Worm (Caenorhabditis elegans): ENCODE measurements around the gene M18.6.
"Not testable (repeated sequence)": the region's sequence is repeated elsewhere in the genome, so short reads cannot be mapped to it uniquely, and the experiment has no call there.

The M18.6 gene

DNA sequence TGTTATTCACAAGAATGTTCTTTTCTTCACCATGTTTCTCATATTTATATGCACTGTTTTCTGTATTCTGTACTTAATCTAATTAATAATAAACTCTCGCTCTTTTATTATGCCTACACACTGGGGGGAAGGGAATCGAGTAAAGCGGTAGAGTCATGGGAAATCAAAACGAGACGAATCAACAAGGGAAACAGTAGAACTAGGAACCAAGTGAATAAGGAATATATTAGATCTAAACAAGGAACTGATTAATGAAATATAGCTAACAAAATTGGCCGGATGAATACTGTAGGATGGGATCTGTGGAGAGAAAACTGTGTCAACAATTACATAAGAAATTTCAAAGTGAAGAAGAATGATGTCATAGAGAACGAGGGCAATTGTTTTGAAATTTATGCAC, 13.9 kb downstream of the M18.6 start:
- TF ChIP-seq unc-62 (GFP tag; optimal IDR thresholded peaks at IDR 0.05), result no peak

ce11 chrIV:12138093-12138492, 17.0 kb downstream of the M18.6 start, which contains the start of gene B0001.4:
B0001.4 (minus strand) TSS chrIV:12138193.
- TF ChIP-seq unc-62 (GFP tag; optimal IDR thresholded peaks at IDR 0.05), result not testable (repeated sequence)

ce11 chrIV:12140959-12141358, 19.8 kb downstream of the M18.6 start, which contains the start of gene B0001.8:
B0001.8 (minus strand) TSS chrIV:12141059.
- no peak for TF ChIP-seq unc-62 (GFP tag; optimal IDR thresholded peaks at IDR 0.05)

DNA sequence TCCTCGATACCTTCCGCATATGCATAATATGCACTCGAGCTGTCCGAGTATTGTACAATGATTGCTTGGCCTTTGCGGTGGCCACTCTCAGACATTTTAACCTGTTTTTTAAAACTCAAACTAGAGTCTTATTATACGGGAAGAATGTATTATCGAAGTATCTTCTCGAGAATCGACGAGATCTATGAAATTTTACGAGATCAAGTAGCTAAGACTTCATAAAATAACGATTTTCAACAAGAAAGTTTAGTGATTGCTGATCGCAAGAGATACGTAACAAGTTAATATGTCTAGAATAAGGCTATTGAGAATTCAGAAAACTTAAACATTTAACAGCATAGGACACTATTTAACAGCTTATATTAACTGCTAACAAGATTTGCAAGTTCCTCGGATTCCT, 22.1 kb downstream of the M18.6 start, which contains the start of gene B0001.5:
Gene B0001.5 (minus strand): TSS at position 101 of the 400 bp plus-strand sequence.
- no peak for TF ChIP-seq unc-62 (GFP tag; optimal IDR thresholded peaks at IDR 0.05)

ce11 chrIV:12145681-12146080, 24.6 kb downstream of the M18.6 start, which contains the start of gene B0001.3:
B0001.3 (minus strand) TSS chrIV:12145735.
- TF ChIP-seq unc-62 (GFP tag; optimal IDR thresholded peaks at IDR 0.05), result no peak

ce11 chrIV:12149609-12150008, 28.5 kb downstream of the M18.6 start:
- no peak for TF ChIP-seq unc-62 (GFP tag; optimal IDR thresholded peaks at IDR 0.05)

ce11 chrIV:12150877-12151276, 29.8 kb downstream of the M18.6 start, which contains the start of gene B0001.2:
B0001.2 (minus strand) TSS chrIV:12150977.
- no peak for TF ChIP-seq unc-62 (GFP tag; optimal IDR thresholded peaks at IDR 0.05)

DNA sequence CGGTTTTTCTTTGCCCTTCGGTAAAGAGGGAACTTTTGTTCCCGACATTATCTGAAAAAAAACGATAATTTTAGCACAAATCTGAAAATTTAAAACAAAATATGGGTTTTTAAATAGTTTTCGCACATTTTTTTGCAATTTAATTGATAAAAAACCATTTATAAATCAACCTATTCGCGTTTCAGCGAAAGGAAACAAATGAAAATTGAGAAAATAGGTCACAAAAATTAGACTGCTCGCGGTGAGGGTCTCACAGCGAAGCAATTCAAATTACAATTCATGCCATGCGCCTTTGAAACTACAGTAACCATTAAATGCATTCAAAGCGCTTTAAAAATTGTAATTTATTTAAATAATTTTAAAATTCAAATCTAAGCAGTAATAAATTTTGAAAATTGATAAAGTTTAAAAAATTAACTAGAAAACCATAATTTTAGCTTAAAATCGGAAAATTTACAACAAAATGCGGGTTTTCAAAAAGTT, 33.1 kb downstream of the M18.6 start, which contains the start of gene B0001.7:
Gene B0001.7 (minus strand): TSS at position 51 of the 483 bp plus-strand sequence.
- no peak for TF ChIP-seq unc-62 (GFP tag; optimal IDR thresholded peaks at IDR 0.05)

DNA sequence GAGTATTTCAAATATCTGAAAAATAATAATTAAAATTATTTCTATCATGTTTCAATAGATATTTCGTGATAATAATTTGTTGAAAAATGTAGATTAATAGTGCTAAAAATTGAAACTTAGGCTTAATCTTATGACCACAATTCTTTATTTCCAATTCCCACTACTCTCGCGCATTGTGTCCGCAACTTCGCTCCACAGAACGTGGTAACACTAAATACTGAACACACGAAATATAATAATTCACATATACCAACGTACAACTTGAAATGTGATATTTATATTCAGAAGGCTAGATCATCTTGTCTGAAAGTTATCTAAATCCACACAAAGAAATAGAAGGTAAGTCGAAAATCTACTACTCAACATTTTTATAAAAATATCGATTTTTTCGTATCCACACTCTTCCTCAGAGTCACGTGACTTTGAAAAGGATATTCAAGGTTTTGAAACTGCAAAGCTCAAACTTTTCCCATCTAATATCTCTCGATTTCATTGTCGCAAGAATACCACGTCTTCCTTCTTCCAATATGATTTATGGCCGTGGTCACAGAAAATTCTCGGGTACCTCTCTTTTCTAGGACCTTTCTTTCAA, 35.6 kb downstream of the M18.6 start, which contains the start of gene eri-12:
Gene eri-12 (plus strand): TSS at position 197 of the 592 bp plus-strand sequence.
- TF ChIP-seq unc-62 (GFP tag; optimal IDR thresholded peaks at IDR 0.05), result no peak

DNA sequence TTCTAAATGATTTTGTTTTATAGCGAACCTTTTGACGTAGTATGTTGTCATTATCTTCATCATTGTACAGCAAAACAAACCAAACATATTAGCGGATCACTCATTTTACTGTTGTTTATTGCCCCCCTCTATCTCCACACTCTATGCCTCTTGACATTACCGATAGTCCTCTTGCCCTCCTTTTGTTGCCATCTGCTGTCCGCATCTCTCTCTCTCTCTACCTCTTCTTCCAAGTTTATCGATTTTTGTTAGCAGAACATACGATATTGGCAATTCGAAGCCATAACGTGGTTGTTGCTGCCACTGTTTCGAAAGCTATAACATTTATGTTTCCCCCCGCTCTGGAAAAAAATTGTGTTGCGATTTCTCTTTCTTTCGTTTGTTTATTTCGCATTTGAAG, 36.8 kb downstream of the M18.6 start:
- TF ChIP-seq unc-62 (GFP tag; optimal IDR thresholded peaks at IDR 0.05), result no peak

DNA sequence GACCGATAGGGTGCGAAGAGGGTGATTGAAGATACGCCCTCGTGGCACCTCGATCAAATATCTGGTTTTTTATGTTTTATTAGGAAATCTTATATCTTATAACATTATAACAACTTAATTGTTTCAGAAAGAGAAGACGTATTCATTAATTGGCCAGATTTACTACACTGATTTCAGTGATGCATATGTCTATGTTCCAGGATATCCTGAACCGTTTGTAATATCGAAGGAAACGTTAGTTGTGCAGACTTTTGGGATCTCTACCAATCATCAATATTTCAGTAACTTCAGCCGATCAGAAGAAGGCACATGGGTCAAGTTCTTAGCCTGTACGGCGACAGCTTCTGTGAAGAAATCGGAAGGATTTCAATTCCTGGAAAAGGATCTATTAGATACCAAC, 39.3 kb downstream of the M18.6 start:
- TF ChIP-seq unc-62 (GFP tag; optimal IDR thresholded peaks at IDR 0.05), result no peak

ce11 chrIV:12162732-12163131, 41.6 kb downstream of the M18.6 start:
- no peak for TF ChIP-seq unc-62 (GFP tag; optimal IDR thresholded peaks at IDR 0.05)

DNA sequence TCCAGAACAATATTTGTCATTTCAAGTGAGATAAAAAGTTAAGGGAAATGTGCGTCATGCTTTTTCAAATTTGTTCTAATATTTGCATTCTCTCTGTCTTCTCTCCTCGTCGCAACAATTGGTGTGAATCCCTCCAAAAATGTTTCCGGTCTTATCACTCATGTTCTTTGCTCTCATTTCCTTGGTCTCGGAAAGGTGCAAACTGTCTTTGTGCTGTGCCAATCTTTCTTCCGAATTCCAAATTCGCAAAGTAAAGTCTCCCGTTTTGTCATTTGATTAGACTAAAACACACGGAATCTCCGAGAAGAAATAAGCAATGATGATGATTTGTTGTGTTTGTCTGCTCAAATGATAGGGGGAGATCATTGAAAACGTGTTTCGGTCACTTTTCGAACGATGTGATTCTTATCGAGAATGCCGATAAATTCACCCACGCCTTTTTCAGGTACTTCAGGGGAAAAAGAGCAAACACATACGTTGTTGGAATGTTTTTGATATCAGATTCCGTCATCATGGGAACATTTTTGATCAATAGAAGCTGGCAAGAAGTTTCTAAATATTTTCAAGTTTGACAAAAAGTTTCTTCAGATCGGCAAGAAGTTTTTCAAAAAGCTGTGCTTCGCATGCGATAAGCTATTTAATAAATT, 44.4 kb downstream of the M18.6 start:
- TF ChIP-seq unc-62 (GFP tag; optimal IDR thresholded peaks at IDR 0.05), result no peak

DNA sequence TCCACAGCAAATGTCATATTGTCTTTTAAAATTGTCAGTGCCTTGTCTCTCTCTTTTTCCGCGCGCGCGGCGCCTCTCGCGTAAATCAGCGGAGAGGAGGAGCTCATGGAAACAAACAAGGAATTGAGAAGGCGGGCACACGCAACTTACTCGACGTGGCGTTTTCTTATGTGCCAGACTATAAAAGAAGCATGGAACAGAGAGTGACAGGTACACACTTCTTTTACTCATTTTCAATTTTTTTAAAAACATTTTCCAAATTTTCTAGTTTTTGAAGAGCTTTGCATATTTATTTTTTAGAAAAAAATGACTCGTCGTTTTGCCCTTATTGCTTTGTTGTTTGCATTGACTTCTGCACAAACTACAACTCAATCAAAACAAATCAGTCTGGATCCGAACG, 46.8 kb downstream of the M18.6 start, which contains the start of gene F20B10.3:
Gene F20B10.3 (plus strand): TSS at position 301 of the 400 bp plus-strand sequence.
- TF ChIP-seq unc-62 (GFP tag; optimal IDR thresholded peaks at IDR 0.05), result no peak
